Fruit fly (Drosophila melanogaster): Measurements from ENCODE around the gene CG33333.

DNA sequence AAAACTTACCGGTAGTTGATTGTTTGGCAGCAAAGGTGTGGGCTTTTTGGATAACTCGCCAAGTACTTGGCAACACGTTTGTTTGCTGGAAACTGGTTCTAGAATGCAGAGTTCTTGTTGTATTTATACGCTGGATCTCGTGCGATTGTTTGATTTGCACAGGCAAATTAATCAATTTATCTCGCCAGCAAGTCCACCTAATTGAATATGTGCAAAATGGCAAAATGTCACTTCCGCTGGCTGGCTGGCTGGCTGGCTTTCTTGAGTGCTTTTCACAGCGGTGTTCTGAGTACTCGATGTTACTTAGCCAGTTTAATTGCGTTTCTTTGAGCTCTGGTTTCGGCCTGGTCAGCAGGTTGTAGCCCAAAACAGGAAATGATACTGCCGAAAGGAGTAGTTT, 31.5 kb downstream of the CG33333 start, which contains the start of gene Eh:
- TF ChIP-seq h (optimal IDR thresholded peaks at IDR 0.05) (no peak), Sin3A (optimal IDR thresholded peaks at IDR 0.05) (no peak), psq (optimal IDR thresholded peaks at IDR 0.05) (no peak), insv (optimal IDR thresholded peaks at IDR 0.05) (no peak), ttk (optimal IDR thresholded peaks at IDR 0.05) (no peak)
